Worm (Caenorhabditis elegans) whole organism, L2 larva: ENCODE results near the gene K08B12.1.
A peak's percentile ranks its signal among the peaks of the same experiment; 100 is the strongest.

Experiments used
- C34F6.9 ChIP-seq: fragments of 150-350 bp; optimal IDR thresholded peaks from 2 replicates; lab custom pipeline; 2014; ENCODE audit warnings: missing biosample characterization, missing genetic modification characterization
- F13H6.1 ChIP-seq: sonication (generic microtip); optimal IDR thresholded peaks from 2 replicates; lab custom pipeline; 2016; ENCODE audit warnings: missing genetic modification characterization, missing compliant biosample characterization
- R02D3.7 ChIP-seq: fragments of 150-350 bp; optimal IDR thresholded peaks from 2 replicates; lab custom pipeline; 2014; ENCODE audit warnings: missing biosample characterization, missing genetic modification characterization
- Y55F3AM.14 ChIP-seq: fragments of 200-800 bp; sonication (Bioruptor generic); optimal IDR thresholded peaks from 2 replicates; lab custom pipeline; 2018; ENCODE audit warnings: mild to moderate bottlenecking, missing genetic modification characterization, missing compliant biosample characterization
- ZK546.5 ChIP-seq: sonication (generic microtip); optimal IDR thresholded peaks from 2 replicates; lab custom pipeline; 2017; ENCODE audit warnings: missing biosample characterization, missing genetic modification characterization
- alr-1 ChIP-seq: fragments of 150-350 bp; optimal IDR thresholded peaks from 2 replicates; lab custom pipeline; 2014; ENCODE audit warnings: missing biosample characterization, missing genetic modification characterization
- aly-2 ChIP-seq: fragments of 150-350 bp; optimal IDR thresholded peaks from 2 replicates; lab custom pipeline; 2014; ENCODE audit warnings: missing biosample characterization, missing genetic modification characterization
- ama-1 ChIP-seq: fragments of 150-350 bp; optimal IDR thresholded peaks from 2 replicates; lab custom pipeline; 2018; ENCODE audit warnings: inconsistent platforms
- blmp-1 ChIP-seq: sonication (generic microtip); optimal IDR thresholded peaks from 2 replicates; lab custom pipeline; 2017; ENCODE audit warnings: missing genetic modification characterization, mild to moderate bottlenecking, missing compliant biosample characterization, antibody characterized with exemption, moderate library complexity; ENCODE audit not compliant: insufficient read depth
- ceh-16 ChIP-seq: fragments of 150-350 bp; optimal IDR thresholded peaks from 2 replicates; lab custom pipeline; 2014; ENCODE audit warnings: missing biosample characterization, missing genetic modification characterization
- ceh-82 ChIP-seq: fragments of 150-350 bp; optimal IDR thresholded peaks from 2 replicates; lab custom pipeline; 2014; ENCODE audit warnings: missing biosample characterization, missing genetic modification characterization
- crh-2 ChIP-seq: sonication (generic microtip); optimal IDR thresholded peaks from 2 replicates; lab custom pipeline; 2017; ENCODE audit warnings: missing biosample characterization, missing genetic modification characterization
- dmd-4 ChIP-seq: sonication (generic microtip); optimal IDR thresholded peaks from 2 replicates; lab custom pipeline; 2017; ENCODE audit warnings: missing biosample characterization, missing genetic modification characterization
- egl-27 ChIP-seq: sonication (generic microtip); optimal IDR thresholded peaks from 3 replicates; lab custom pipeline; 2017; ENCODE audit warnings: missing biosample characterization, missing genetic modification reagents, missing genetic modification characterization
- elt-1 ChIP-seq: fragments of 150-350 bp; optimal IDR thresholded peaks from 2 replicates; lab custom pipeline; 2014; ENCODE audit warnings: missing biosample characterization, missing genetic modification characterization
- elt-3 ChIP-seq: sonication (generic microtip); optimal IDR thresholded peaks from 2 replicates; lab custom pipeline; 2017; ENCODE audit warnings: missing biosample characterization, missing genetic modification characterization
- fos-1 ChIP-seq: fragments of 150-350 bp; optimal IDR thresholded peaks from 2 replicates; lab custom pipeline; 2014; ENCODE audit warnings: missing biosample characterization, missing genetic modification characterization
- gmeb-1 ChIP-seq: fragments of 150-350 bp; optimal IDR thresholded peaks from 2 replicates; lab custom pipeline; 2014; ENCODE audit warnings: missing biosample characterization, missing genetic modification characterization
- lin-11 ChIP-seq: fragments of 150-350 bp; sonication (generic microtip); optimal IDR thresholded peaks from 2 replicates; lab custom pipeline; 2014; ENCODE audit warnings: missing biosample characterization, missing genetic modification characterization, inconsistent platforms, mixed read lengths
- lin-13 ChIP-seq: fragments of 150-350 bp; optimal IDR thresholded peaks from 2 replicates; lab custom pipeline; 2014; ENCODE audit warnings: missing biosample characterization, missing genetic modification reagents, missing genetic modification characterization
- lin-39 ChIP-seq: fragments of 150-350 bp; optimal IDR thresholded peaks from 2 replicates; lab custom pipeline; 2014; ENCODE audit warnings: missing biosample characterization, missing genetic modification reagents, missing genetic modification characterization
- lsy-2 ChIP-seq, 2 experiments: fragments of 150-350 bp in 1 of 2; sonication (generic microtip) in 1 of 2; optimal IDR thresholded peaks; 2 replicates each; lab custom pipeline; 2014 to 2017; ENCODE audit warnings: missing biosample characterization in 2 of 2, missing genetic modification characterization in 2 of 2
- mab-5 ChIP-seq: fragments of 150-350 bp; optimal IDR thresholded peaks from 2 replicates; lab custom pipeline; 2014; ENCODE audit warnings: missing biosample characterization, missing genetic modification characterization
- mbf-1 ChIP-seq: sonication (generic microtip); optimal IDR thresholded peaks from 2 replicates; lab custom pipeline; 2017; ENCODE audit warnings: missing biosample characterization, missing genetic modification characterization
- mdl-1 ChIP-seq, 2 experiments: fragments of 150-350 bp in 1 of 2; sonication (generic microtip) in 1 of 2; optimal IDR thresholded peaks; 2 replicates each; lab custom pipeline; 2017; ENCODE audit warnings: missing biosample characterization in 2 of 2, missing genetic modification characterization in 2 of 2
- nhr-10 ChIP-seq: sonication (generic microtip); optimal IDR thresholded peaks from 2 replicates; lab custom pipeline; 2017; ENCODE audit warnings: missing biosample characterization, missing genetic modification characterization
- nhr-11 ChIP-seq: fragments of 150-350 bp; optimal IDR thresholded peaks from 2 replicates; lab custom pipeline; 2014; ENCODE audit warnings: missing biosample characterization, missing genetic modification characterization
- nhr-12 ChIP-seq: fragments of 150-350 bp; optimal IDR thresholded peaks from 2 replicates; lab custom pipeline; 2014; ENCODE audit warnings: missing biosample characterization, missing genetic modification characterization
- nhr-129 ChIP-seq: fragments of 150-350 bp; optimal IDR thresholded peaks from 2 replicates; lab custom pipeline; 2014; ENCODE audit warnings: missing biosample characterization, missing genetic modification characterization
- nhr-21 ChIP-seq: fragments of 150-350 bp; optimal IDR thresholded peaks from 2 replicates; lab custom pipeline; 2014; ENCODE audit warnings: missing biosample characterization, missing genetic modification characterization
- nhr-23 ChIP-seq: fragments of 150-350 bp; optimal IDR thresholded peaks from 2 replicates; lab custom pipeline; 2014; ENCODE audit warnings: missing biosample characterization, missing genetic modification reagents, missing genetic modification characterization
- nhr-237 ChIP-seq: fragments of 150-350 bp; optimal IDR thresholded peaks from 2 replicates; lab custom pipeline; 2014; ENCODE audit warnings: missing biosample characterization, missing genetic modification characterization
- nhr-25 ChIP-seq: fragments of 150-350 bp; sonication (generic microtip); optimal IDR thresholded peaks from 3 replicates; lab custom pipeline; 2014; ENCODE audit warnings: missing biosample characterization, missing genetic modification characterization
- nhr-6 ChIP-seq: fragments of 150-350 bp; optimal IDR thresholded peaks from 2 replicates; lab custom pipeline; 2014; ENCODE audit warnings: missing biosample characterization, missing genetic modification characterization
- nhr-77 ChIP-seq: fragments of 150-350 bp; optimal IDR thresholded peaks from 2 replicates; lab custom pipeline; 2014; ENCODE audit warnings: missing biosample characterization, missing genetic modification characterization
- peb-1 ChIP-seq: fragments of 150-350 bp; optimal IDR thresholded peaks from 2 replicates; lab custom pipeline; 2014; ENCODE audit warnings: missing biosample characterization, missing genetic modification characterization
- sem-4 ChIP-seq: fragments of 150-350 bp; optimal IDR thresholded peaks from 2 replicates; lab custom pipeline; 2014; ENCODE audit warnings: missing biosample characterization, missing genetic modification reagents, missing genetic modification characterization
- skn-1 ChIP-seq: sonication (generic microtip); optimal IDR thresholded peaks from 2 replicates; lab custom pipeline; 2017; ENCODE audit warnings: missing biosample characterization, missing genetic modification characterization
- sma-3 ChIP-seq: sonication (generic microtip); optimal IDR thresholded peaks from 2 replicates; lab custom pipeline; 2016; ENCODE audit warnings: missing genetic modification reagents, missing genetic modification characterization, missing compliant biosample characterization
- sma-9 ChIP-seq, 2 experiments: fragments of 150-350 bp in 1 of 2; sonication (generic microtip) in 1 of 2; optimal IDR thresholded peaks; 2 replicates each; lab custom pipeline; 2014 to 2016; ENCODE audit warnings: missing genetic modification characterization in 2 of 2, mild to moderate bottlenecking in 1 of 2, missing biosample characterization in 1 of 2, missing compliant biosample characterization in 1 of 2, missing genetic modification reagents in 1 of 2, moderate library complexity in 1 of 2
- snpc-4 ChIP-seq: fragments of 150-350 bp; optimal IDR thresholded peaks from 2 replicates; lab custom pipeline; 2014; ENCODE audit warnings: missing biosample characterization, missing genetic modification characterization
- unc-39 ChIP-seq: fragments of 150-350 bp; optimal IDR thresholded peaks from 2 replicates; lab custom pipeline; 2014; ENCODE audit warnings: missing biosample characterization, missing genetic modification characterization
- unc-55 ChIP-seq: fragments of 150-350 bp; sonication (generic microtip); optimal IDR thresholded peaks from 3 replicates; lab custom pipeline; 2014; ENCODE audit warnings: missing biosample characterization, missing genetic modification reagents, missing genetic modification characterization
- unc-62 ChIP-seq: fragments of 150-350 bp; optimal IDR thresholded peaks from 2 replicates; lab custom pipeline; 2014; ENCODE audit warnings: missing biosample characterization, missing genetic modification reagents, missing genetic modification characterization
- zag-1 ChIP-seq: fragments of 150-350 bp; optimal IDR thresholded peaks from 2 replicates; lab custom pipeline; 2014; ENCODE audit warnings: missing biosample characterization, missing genetic modification characterization
- ztf-1 ChIP-seq: fragments of 200-800 bp; sonication (Bioruptor generic); conservative IDR thresholded peaks from 2 replicates; pipeline ENCODE4 v1.3.6; 2022; ENCODE audit warnings: missing genetic modification characterization, missing compliant biosample characterization
- ztf-11 ChIP-seq: sonication (generic microtip); optimal IDR thresholded peaks from 2 replicates; lab custom pipeline; 2017; ENCODE audit warnings: missing biosample characterization, missing genetic modification characterization
- ztf-4 ChIP-seq: fragments of 150-350 bp; optimal IDR thresholded peaks from 2 replicates; lab custom pipeline; 2014; ENCODE audit warnings: missing biosample characterization, missing genetic modification characterization

The K08B12.1 gene

ce11 chrV:6226530-6227125 is 32.5 kb upstream of the K08B12.1 start, which contains the start of gene W06H8.6:
TSS of gene W06H8.6 (minus strand) at chrV:6227010.
- TF ChIP-seq nhr-129 (tag; lab: Kevin White, UChicago) (peak; percentile 3), fos-1 (no peak)

DNA sequence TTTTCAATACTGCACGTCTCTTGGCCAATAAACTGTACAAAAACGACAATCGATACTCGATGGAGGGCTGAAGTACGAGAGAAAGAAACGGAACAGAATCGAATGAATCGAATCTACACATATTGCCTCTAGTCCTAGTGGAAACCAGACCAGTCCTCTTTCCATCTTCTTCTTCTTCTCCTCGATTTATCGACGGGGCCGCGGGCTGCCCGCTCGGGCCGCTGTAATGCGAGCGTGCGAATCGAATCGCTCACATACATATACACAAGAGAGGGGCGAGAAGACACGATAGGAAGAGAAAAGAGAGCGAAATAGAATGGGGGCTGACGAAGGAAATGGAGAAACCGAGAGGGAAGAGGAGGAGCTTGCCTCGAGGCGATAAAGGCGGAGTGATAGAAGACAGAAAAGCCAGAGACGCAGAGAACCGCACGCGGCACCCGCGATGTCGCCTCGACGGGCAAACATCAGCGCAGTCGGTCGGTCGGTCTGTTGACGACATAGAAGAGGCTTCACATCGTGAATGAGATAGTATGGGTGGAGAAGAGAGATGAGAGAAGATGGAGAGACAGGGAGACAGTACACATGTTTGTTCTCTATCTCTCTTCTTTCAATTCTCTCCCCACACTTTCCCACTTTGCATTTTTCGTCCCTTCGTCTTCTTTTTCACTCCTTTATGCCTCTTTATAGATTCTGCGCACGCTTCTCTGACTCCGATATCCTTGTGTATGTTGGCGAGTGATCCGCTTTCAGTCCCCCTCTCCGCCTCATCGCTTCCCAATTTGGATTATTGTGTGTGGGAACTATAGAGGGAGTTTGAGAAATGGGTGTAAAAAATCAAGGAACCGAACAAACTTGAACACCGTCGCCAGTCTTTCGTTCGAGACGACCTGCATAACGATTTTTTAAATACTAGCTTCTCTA is 31.6 kb upstream of the K08B12.1 start:
- TF ChIP-seq ceh-16 (tag; lab: Kevin White, UChicago): peak; percentile 90
- TF ChIP-seq peb-1 (tag; lab: Kevin White, UChicago): no peak
- TF ChIP-seq nhr-237 (tag; lab: Kevin White, UChicago): peak; percentile 70
- peak; percentile 91 for TF ChIP-seq lin-13 (GFP tag; lab: Kevin White, UChicago)
- peak; percentile 94 for TF ChIP-seq sma-3 (GFP tag; lab: Kevin White, UChicago)
- peak; percentile 95 for TF ChIP-seq egl-27 (tag; lab: Kevin White, UChicago)
- peak; percentile 99 for TF ChIP-seq F13H6.1
- TF ChIP-seq lsy-2 (tag; optimal IDR thresholded peaks at IDR 0.05; lab: Kevin White, UChicago): peak; percentile 10 to 92
- peak; percentile 22 for TF ChIP-seq unc-62
- no peak for TF ChIP-seq alr-1 (tag; lab: Kevin White, UChicago)
- no peak for TF ChIP-seq lin-39 (tag; lab: Kevin White, UChicago)
- no peak for TF ChIP-seq ZK546.5 (tag; lab: Kevin White, UChicago)
- no peak for TF ChIP-seq nhr-23 (tag; lab: Kevin White, UChicago)
- TF ChIP-seq snpc-4 (tag; lab: Kevin White, UChicago): peak; percentile 69
- no peak for TF ChIP-seq unc-39 (tag; lab: Kevin White, UChicago)
- no peak for TF ChIP-seq nhr-77 (tag; lab: Kevin White, UChicago)
- TF ChIP-seq nhr-6 (tag; lab: Kevin White, UChicago): peak; percentile 95
- no peak for TF ChIP-seq dmd-4 (tag; lab: Kevin White, UChicago)
- peak; percentile 95 for TF ChIP-seq unc-55 (GFP tag; lab: Kevin White, UChicago)
- TF ChIP-seq sma-9 (GFP tag; optimal IDR thresholded peaks at IDR 0.05; lab: Kevin White, UChicago): peak; percentile 98
- peak; percentile 19 for TF ChIP-seq sma-9 (tag; optimal IDR thresholded peaks at IDR 0.05; lab: Kevin White, UChicago)
- TF ChIP-seq nhr-129 (tag; lab: Kevin White, UChicago): peak; percentile 90
- no peak for TF ChIP-seq aly-2 (tag; lab: Kevin White, UChicago)
- TF ChIP-seq Y55F3AM.14 (GFP tag; lab: Kevin White, UChicago): peak; percentile 95
- TF ChIP-seq ama-1: peak; percentile 98
- no peak for TF ChIP-seq ztf-1
- TF ChIP-seq elt-1 (tag; lab: Kevin White, UChicago): no peak
- peak; percentile 82 for TF ChIP-seq zag-1 (tag; lab: Kevin White, UChicago)
- TF ChIP-seq nhr-25 (tag; lab: Kevin White, UChicago): peak; percentile 94
- TF ChIP-seq gmeb-1: peak; percentile 84
- peak; percentile 96 for TF ChIP-seq crh-2 (tag; lab: Kevin White, UChicago)
- TF ChIP-seq nhr-21: peak; percentile 98
- TF ChIP-seq ztf-11: peak; percentile 64
- peak; percentile 88 for TF ChIP-seq blmp-1 (tag; lab: Kevin White, UChicago)
- peak; percentile 22 for TF ChIP-seq nhr-10
- peak; percentile 96 for TF ChIP-seq lin-11
- no peak for TF ChIP-seq nhr-12 (tag; lab: Kevin White, UChicago)
- TF ChIP-seq fos-1: peak; percentile 69
- peak; percentile 82 to 95 for TF ChIP-seq mdl-1 (tag; optimal IDR thresholded peaks at IDR 0.05; lab: Kevin White, UChicago)
- peak; percentile 96 for TF ChIP-seq sem-4
- TF ChIP-seq skn-1 (tag; lab: Kevin White, UChicago): peak; percentile 50
- TF ChIP-seq mbf-1 (tag; lab: Kevin White, UChicago): no peak
- TF ChIP-seq ztf-4 (tag; lab: Kevin White, UChicago): peak; percentile 97
- peak; percentile 87 for TF ChIP-seq C34F6.9
- peak; percentile 95 for TF ChIP-seq mab-5
- TF ChIP-seq R02D3.7 (tag; lab: Kevin White, UChicago): no peak
- peak; percentile 47 for TF ChIP-seq ceh-82 (tag; lab: Kevin White, UChicago)
- TF ChIP-seq nhr-11 (tag; lab: Kevin White, UChicago): peak; percentile 21
- no peak for TF ChIP-seq elt-3 (tag; lab: Kevin White, UChicago)
